Fruit fly (Drosophila melanogaster) whole organism, embryonic: Measurements from ENCODE around the gene mRpS9.

ENCODE experiments used
- Bdp1 ChIP-seq: fragments of 200-800 bp; sonication (Bioruptor generic); optimal IDR thresholded peaks from 3 replicates; lab custom pipeline; 2016; ENCODE audit warnings: missing biosample characterization, missing genetic modification characterization
- BtbVII ChIP-seq: fragments of 200-800 bp; sonication (Bioruptor generic); optimal IDR thresholded peaks from 3 replicates; lab custom pipeline; 2017; ENCODE audit warnings: missing biosample characterization, mild to moderate bottlenecking, missing genetic modification characterization
- CG10366 ChIP-seq: fragments of 200-800 bp; sonication (Bioruptor generic); IDR thresholded peaks from 2 replicates; pipeline ENCODE4 v1.3.6; 2022; ENCODE audit warnings: missing biosample characterization, missing genetic modification characterization
- CG10654 ChIP-seq: fragments of 200-800 bp; sonication (Bioruptor generic); optimal IDR thresholded peaks from 2 replicates; lab custom pipeline; 2016; ENCODE audit warnings: missing biosample characterization, missing genetic modification characterization
- CG11247 ChIP-seq: fragments of 200-800 bp; sonication (Bioruptor generic); IDR thresholded peaks from 2 replicates; pipeline ENCODE4 v1.3.6; 2022; ENCODE audit warnings: missing biosample characterization, missing genetic modification characterization
- CG11456 ChIP-seq: fragments of 200-800 bp; sonication (Bioruptor generic); IDR thresholded peaks from 3 replicates; pipeline ENCODE4 v1.3.6; 2022; ENCODE audit warnings: missing biosample characterization, missing genetic modification characterization
- CG11696 ChIP-seq: fragments of 200-800 bp; sonication (Bioruptor generic); IDR thresholded peaks from 2 replicates; pipeline ENCODE4 v1.3.6; 2022; ENCODE audit warnings: missing biosample characterization, missing genetic modification characterization
- CG1233 ChIP-seq: fragments of 200-800 bp; sonication (Bioruptor generic); optimal IDR thresholded peaks from 4 replicates; lab custom pipeline; 2018; ENCODE audit warnings: missing biosample characterization, mild to moderate bottlenecking, missing genetic modification characterization
- CG12659 ChIP-seq: fragments of 200-800 bp; sonication (Bioruptor generic); optimal IDR thresholded peaks from 3 replicates; lab custom pipeline; 2017; ENCODE audit warnings: mild to moderate bottlenecking, missing biosample characterization, missing genetic modification reagents, missing genetic modification characterization
- CG16815 ChIP-seq: fragments of 200-800 bp; sonication (Bioruptor generic); optimal IDR thresholded peaks from 3 replicates; lab custom pipeline; 2017; ENCODE audit warnings: missing biosample characterization, mild to moderate bottlenecking, missing genetic modification characterization
- CG33557 ChIP-seq: fragments of 200-800 bp; sonication (Bioruptor generic); optimal IDR thresholded peaks from 2 replicates; lab custom pipeline; 2019; ENCODE audit warnings: missing biosample characterization, mild to moderate bottlenecking, missing genetic modification characterization, moderate library complexity
- CG4404 ChIP-seq: fragments of 200-800 bp; sonication (Bioruptor generic); IDR thresholded peaks from 2 replicates; pipeline ENCODE4 v1.3.6; 2022; ENCODE audit warnings: missing biosample characterization, missing genetic modification characterization
- CG4730 ChIP-seq: fragments of 200-800 bp; sonication (Bioruptor generic); IDR thresholded peaks from 2 replicates; pipeline ENCODE4 v1.3.6; 2022; ENCODE audit warnings: missing biosample characterization, missing genetic modification characterization
- CG6813 ChIP-seq: fragments of 200-800 bp; sonication (Bioruptor generic); optimal IDR thresholded peaks from 2 replicates; lab custom pipeline; 2017; ENCODE audit warnings: missing biosample characterization, missing genetic modification characterization, mild to moderate bottlenecking, moderate library complexity, missing genetic modification reagents
- CG7357 ChIP-seq: fragments of 200-800 bp; sonication (Bioruptor generic); IDR thresholded peaks from 3 replicates; pipeline ENCODE4 v1.3.6; 2022; ENCODE audit warnings: missing biosample characterization, missing genetic modification characterization
- CG8765 ChIP-seq: fragments of 200-800 bp; sonication (Bioruptor generic); IDR thresholded peaks from 2 replicates; pipeline ENCODE4 v1.3.6; 2022; ENCODE audit warnings: missing biosample characterization, missing genetic modification characterization
- CG9609 ChIP-seq: fragments of 200-800 bp; sonication (Bioruptor generic); optimal IDR thresholded peaks from 3 replicates; lab custom pipeline; 2016; ENCODE audit warnings: missing biosample characterization, missing genetic modification characterization
- Camta ChIP-seq: fragments of 200-800 bp; sonication (Bioruptor generic); optimal IDR thresholded peaks from 2 replicates; lab custom pipeline; 2016; ENCODE audit warnings: missing biosample characterization, missing genetic modification characterization
- D19A ChIP-seq: fragments of 200-800 bp; optimal IDR thresholded peaks from 3 replicates; lab custom pipeline; 2019; ENCODE audit warnings: missing biosample characterization, mild to moderate bottlenecking, missing genetic modification characterization, moderate library complexity
- Deaf1 ChIP-seq: fragments of 200-800 bp; optimal IDR thresholded peaks from 3 replicates; lab custom pipeline; 2019; ENCODE audit warnings: missing biosample characterization, mild to moderate bottlenecking, missing genetic modification characterization, moderate library complexity
- Dll ChIP-seq: fragments of 200-800 bp; sonication (Bioruptor generic); IDR thresholded peaks from 4 replicates; pipeline ENCODE4 v1.3.6; 2022; ENCODE audit warnings: missing biosample characterization, missing genetic modification characterization; ENCODE audit not compliant: partially characterized antibody
- E2f2 ChIP-seq: fragments of 200-800 bp; sonication (Bioruptor generic); IDR thresholded peaks from 2 replicates; pipeline ENCODE4 v1.3.6; 2022; ENCODE audit warnings: missing biosample characterization, missing genetic modification characterization
- Fer3 ChIP-seq: fragments of 200-800 bp; sonication (Bioruptor generic); optimal IDR thresholded peaks from 2 replicates; lab custom pipeline; 2018; ENCODE audit warnings: missing biosample characterization, mild to moderate bottlenecking, missing genetic modification characterization, moderate library complexity
- Gsc ChIP-seq: fragments of 200-800 bp; sonication (Bioruptor generic); IDR thresholded peaks from 2 replicates; pipeline ENCODE4 v1.3.6; 2022; ENCODE audit warnings: missing biosample characterization, missing genetic modification characterization
- NK7.1 ChIP-seq: fragments of 200-800 bp; sonication (Bioruptor generic); optimal IDR thresholded peaks from 3 replicates; lab custom pipeline; 2016; ENCODE audit warnings: missing biosample characterization, missing genetic modification characterization
- Optix ChIP-seq: fragments of 200-800 bp; sonication (Bioruptor generic); IDR thresholded peaks from 3 replicates; pipeline ENCODE4 v1.3.6; 2022; ENCODE audit warnings: missing biosample characterization, missing genetic modification characterization
- PHDP ChIP-seq: fragments of 200-800 bp; sonication (Bioruptor generic); optimal IDR thresholded peaks from 3 replicates; lab custom pipeline; 2018; ENCODE audit warnings: missing biosample characterization, mild to moderate bottlenecking, missing genetic modification characterization, moderate library complexity
- Ravus ChIP-seq: fragments of 200-800 bp; sonication (Bioruptor generic); IDR thresholded peaks from 2 replicates; pipeline ENCODE4 v1.3.6; 2022; ENCODE audit warnings: missing biosample characterization, missing genetic modification characterization
- Scr ChIP-seq: fragments of 200-800 bp; sonication (Bioruptor generic); IDR thresholded peaks from 2 replicates; pipeline ENCODE4 v1.3.6; 2022; ENCODE audit warnings: missing biosample characterization, missing genetic modification characterization; ENCODE audit not compliant: partially characterized antibody
- Sry-δ ChIP-seq: fragments of 200-800 bp; sonication (Bioruptor generic); optimal IDR thresholded peaks from 2 replicates; lab custom pipeline; 2016; ENCODE audit warnings: missing biosample characterization, missing genetic modification characterization
- ap ChIP-seq: fragments of 200-800 bp; sonication (Bioruptor generic); IDR thresholded peaks from 2 replicates; pipeline ENCODE4 v1.3.6; 2022; ENCODE audit warnings: missing biosample characterization, missing genetic modification characterization
- br ChIP-seq: fragments of >200 bp; optimal IDR thresholded peaks from 2 replicates; lab custom pipeline; 2017
- chif ChIP-seq, 2 experiments: fragments of 200-800 bp; sonication (Bioruptor generic); optimal IDR thresholded peaks; 3 replicates each; lab custom pipeline; 2016; ENCODE audit warnings: missing biosample characterization in 2 of 2, missing genetic modification characterization in 2 of 2
- cwo ChIP-seq: fragments of 200-800 bp; sonication (Bioruptor generic); optimal IDR thresholded peaks from 3 replicates; lab custom pipeline; 2017; ENCODE audit warnings: missing biosample characterization, missing genetic modification characterization, mild to moderate bottlenecking, moderate library complexity, missing genetic modification reagents
- dmrt99B ChIP-seq: fragments of 200-800 bp; sonication (Bioruptor generic); optimal IDR thresholded peaks from 2 replicates; lab custom pipeline; 2018; ENCODE audit warnings: missing biosample characterization, mild to moderate bottlenecking, missing genetic modification characterization, moderate library complexity
- dysf ChIP-seq: fragments of 200-800 bp; sonication (Bioruptor generic); IDR thresholded peaks from 3 replicates; pipeline ENCODE4 v1.3.6; 2022; ENCODE audit warnings: missing biosample characterization, missing genetic modification characterization
- exex ChIP-seq: fragments of 200-800 bp; sonication (Bioruptor generic); optimal IDR thresholded peaks from 4 replicates; lab custom pipeline; 2018; ENCODE audit warnings: missing biosample characterization, mild to moderate bottlenecking, missing genetic modification characterization, moderate library complexity
- fd64A ChIP-seq: fragments of 200-800 bp; sonication (Bioruptor generic); optimal IDR thresholded peaks from 3 replicates; lab custom pipeline; 2018; ENCODE audit warnings: missing biosample characterization, mild to moderate bottlenecking, missing genetic modification characterization
- gcm ChIP-seq: fragments of 200-800 bp; sonication (Bioruptor generic); optimal IDR thresholded peaks from 2 replicates; lab custom pipeline; 2019; ENCODE audit warnings: missing biosample characterization, mild to moderate bottlenecking, missing genetic modification characterization, moderate library complexity
- grn ChIP-seq: fragments of 200-800 bp; sonication (Bioruptor generic); optimal IDR thresholded peaks from 3 replicates; lab custom pipeline; 2017; ENCODE audit warnings: missing biosample characterization, missing genetic modification characterization
- hbn ChIP-seq: fragments of 200-800 bp; sonication (Bioruptor generic); IDR thresholded peaks from 2 replicates; pipeline ENCODE4 v1.3.6; 2022; ENCODE audit warnings: missing biosample characterization, missing genetic modification characterization; ENCODE audit not compliant: partially characterized antibody
- klu ChIP-seq: fragments of 200-800 bp; sonication (Bioruptor generic); IDR thresholded peaks from 2 replicates; pipeline ENCODE4 v1.3.6; 2022; ENCODE audit warnings: missing biosample characterization, missing genetic modification characterization
- kni ChIP-seq: fragments of 200-800 bp; sonication (Bioruptor generic); optimal IDR thresholded peaks from 3 replicates; lab custom pipeline; 2017; ENCODE audit warnings: mild to moderate bottlenecking, missing biosample characterization, missing genetic modification reagents, missing genetic modification characterization
- mirr ChIP-seq: fragments of 200-800 bp; sonication (Bioruptor generic); optimal IDR thresholded peaks from 3 replicates; lab custom pipeline; 2018; ENCODE audit warnings: missing biosample characterization, mild to moderate bottlenecking, missing genetic modification characterization
- nau ChIP-seq: fragments of 200-800 bp; sonication (Bioruptor generic); optimal IDR thresholded peaks from 3 replicates; lab custom pipeline; 2017; ENCODE audit warnings: missing biosample characterization, mild to moderate bottlenecking, missing genetic modification characterization, missing genetic modification reagents
- nerfin-1 ChIP-seq: fragments of 200-800 bp; sonication (Bioruptor generic); optimal IDR thresholded peaks from 3 replicates; lab custom pipeline; 2019; ENCODE audit warnings: missing biosample characterization, mild to moderate bottlenecking, missing genetic modification characterization, moderate library complexity
- odd ChIP-seq: fragments of 200-800 bp; sonication (Bioruptor generic); optimal IDR thresholded peaks from 2 replicates; lab custom pipeline; 2017; ENCODE audit warnings: missing biosample characterization, mild to moderate bottlenecking, missing genetic modification characterization
- pb ChIP-seq: fragments of 200-800 bp; sonication (Bioruptor generic); optimal IDR thresholded peaks from 3 replicates; lab custom pipeline; 2016; ENCODE audit warnings: missing biosample characterization, missing genetic modification characterization
- seq ChIP-seq: fragments of 200-800 bp; sonication (Bioruptor generic); IDR thresholded peaks from 2 replicates; pipeline ENCODE4 v1.3.6; 2022; ENCODE audit warnings: missing biosample characterization, missing genetic modification characterization
- so ChIP-seq: fragments of 200-800 bp; sonication (Bioruptor generic); IDR thresholded peaks from 3 replicates; pipeline ENCODE4 v1.3.6; 2022; ENCODE audit warnings: missing biosample characterization, missing genetic modification characterization
- tgo ChIP-seq: fragments of 200-800 bp; sonication (Bioruptor generic); IDR thresholded peaks from 3 replicates; pipeline ENCODE4 v1.3.6; 2022; ENCODE audit warnings: missing biosample characterization, missing genetic modification characterization
- wek ChIP-seq: fragments of 200-800 bp; sonication (Bioruptor generic); optimal IDR thresholded peaks from 3 replicates; lab custom pipeline; 2018; ENCODE audit warnings: missing biosample characterization, mild to moderate bottlenecking, missing genetic modification characterization, moderate library complexity

Gene mRpS9

dm6 chr3R:7886859-7887190 is 15.6 kb downstream of the mRpS9 start, which contains the start of gene ArgRS-m (continued):
- TF ChIP-seq Bdp1 (GFP tag; lab: Kevin White, UChicago): peak; percentile 43
- 0 out of 2 replicates have a peak, but pooled peaks have one; percentile 21 for TF ChIP-seq CG11247
- TF ChIP-seq CG8765 (GFP tag; lab: Robert Waterston, UW): no peak
- no peak for TF ChIP-seq Optix (GFP tag; lab: Robert Waterston, UW)
- TF ChIP-seq CG7357 (GFP tag; lab: Robert Waterston, UW): no peak
- no peak; the same call in 1 of the 2 replicates for TF ChIP-seq CG10366 (GFP tag; lab: Robert Waterston, UW)
- no peak for TF ChIP-seq CG11696 (GFP tag; lab: Robert Waterston, UW)
- no peak for TF ChIP-seq CG4730 (GFP tag; lab: Robert Waterston, UW)
- no peak for TF ChIP-seq ap
- TF ChIP-seq Scr (GFP tag; lab: Robert Waterston, UW): peak; percentile 48
- TF ChIP-seq Dll: peak; percentile 49; the same call in 1 of the 4 replicates
- no peak for TF ChIP-seq hbn
- no peak for TF ChIP-seq CG33557 (GFP tag; lab: Kevin White, UChicago)
- TF ChIP-seq kni (GFP tag; lab: Kevin White, UChicago): no peak
- no peak for TF ChIP-seq mirr (GFP tag; lab: Kevin White, UChicago)
- peak; percentile 53 for TF ChIP-seq PHDP (tag; lab: Kevin White, UChicago)
- no peak for TF ChIP-seq nau (GFP tag; lab: Kevin White, UChicago)
- TF ChIP-seq fd64A: no peak
- no peak for TF ChIP-seq so (GFP tag; lab: Robert Waterston, UW)
- TF ChIP-seq Ravus (GFP tag; lab: Robert Waterston, UW): no peak
- no peak for TF ChIP-seq CG4404 (GFP tag; lab: Robert Waterston, UW)
- peak; percentile 76 for TF ChIP-seq CG12659
- no peak for TF ChIP-seq Gsc
- no peak for TF ChIP-seq br (lab: Kevin White, UChicago)
- no peak for TF ChIP-seq CG6813 (GFP tag; lab: Kevin White, UChicago)
- no peak for TF ChIP-seq grn (GFP tag; lab: Kevin White, UChicago)
- no peak; the same call in 1 of the 2 replicates for TF ChIP-seq seq
- no peak for TF ChIP-seq CG1233 (GFP tag; lab: Kevin White, UChicago)
- peak; percentile 20 for TF ChIP-seq CG10654 (GFP tag; lab: Kevin White, UChicago)
- peak; percentile 12 for TF ChIP-seq pb (GFP tag; lab: Kevin White, UChicago)
- TF ChIP-seq chif (GFP tag; optimal IDR thresholded peaks at IDR 0.05; lab: Kevin White, UChicago): peak in 1 of 2 experiments; percentile 9
- no peak for TF ChIP-seq klu (GFP tag; lab: Robert Waterston, UW)
- TF ChIP-seq D19A (tag; lab: Kevin White, UChicago): no peak
- TF ChIP-seq E2f2 (GFP tag; lab: Robert Waterston, UW): peak; percentile 59
- no peak for TF ChIP-seq nerfin-1
- no peak for TF ChIP-seq dmrt99B (tag; lab: Kevin White, UChicago)
- TF ChIP-seq cwo: peak; percentile 41
- peak; percentile 66 for TF ChIP-seq CG9609 (GFP tag; lab: Kevin White, UChicago)
- TF ChIP-seq Camta (GFP tag; lab: Kevin White, UChicago): peak; percentile 20
- TF ChIP-seq exex (tag; lab: Kevin White, UChicago): no peak
- TF ChIP-seq tgo: no peak
- peak; percentile 58 for TF ChIP-seq Sry-δ (GFP tag; lab: Kevin White, UChicago)
- no peak for TF ChIP-seq BtbVII (GFP tag; lab: Kevin White, UChicago)
- peak; percentile 43; the same call in 1 of the 3 replicates for TF ChIP-seq dysf (GFP tag; lab: Robert Waterston, UW)
- peak; percentile 73; the same call in 1 of the 3 replicates for TF ChIP-seq CG11456 (GFP tag; lab: Robert Waterston, UW)
- TF ChIP-seq wek (GFP tag; lab: Kevin White, UChicago): no peak
- TF ChIP-seq gcm: no peak
- peak; percentile 16 for TF ChIP-seq NK7.1 (GFP tag; lab: Kevin White, UChicago)
- TF ChIP-seq CG16815: peak; percentile 32
- peak; percentile 43 for TF ChIP-seq Fer3 (tag; lab: Kevin White, UChicago)
- peak; percentile 30 for TF ChIP-seq Deaf1 (tag; lab: Kevin White, UChicago)
- TF ChIP-seq odd (GFP tag; lab: Kevin White, UChicago): no peak
